Worm (Caenorhabditis elegans): Measurements from ENCODE around the gene T08D10.3.

- TF ChIP-seq W03F9.2 (tag; optimal IDR thresholded peaks at IDR 0.05), result no peak
- no peak for TF ChIP-seq him-1 (tag; optimal IDR thresholded peaks at IDR 0.05)
These were observed 2.0 kb upstream of the T08D10.3 start, which contains the start of gene T08D10.4 for ce11 chrX:11953229-11953628.
